Worm (Caenorhabditis elegans): ENCODE results near the gene F10D7.5.

The F10D7.5 gene

DNA sequence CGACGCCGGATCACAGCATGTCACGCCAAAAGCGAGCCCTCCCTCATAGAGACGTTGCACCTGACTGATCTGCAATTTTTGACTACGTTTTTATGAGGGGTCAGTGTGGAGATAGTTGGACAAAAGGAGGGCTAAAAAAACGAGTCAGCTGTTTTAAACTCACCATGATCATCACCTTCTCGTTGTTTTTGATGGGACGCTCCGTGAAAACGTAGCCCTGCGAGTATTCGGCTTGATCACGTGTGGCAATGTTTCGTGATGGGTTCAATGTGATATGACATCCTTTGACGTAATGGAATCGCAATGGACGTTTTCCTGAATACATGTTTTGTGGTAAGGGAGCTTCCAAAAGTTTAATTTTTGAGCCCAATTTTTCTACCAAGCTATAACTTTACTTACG is 6.3 kb downstream of the F10D7.5 start:
- no peak for TF ChIP-seq nhr-6 (tag; optimal IDR thresholded peaks at IDR 0.05)
- peak; percentile 83 for TF ChIP-seq nhr-129 (tag; optimal IDR thresholded peaks at IDR 0.05)

DNA sequence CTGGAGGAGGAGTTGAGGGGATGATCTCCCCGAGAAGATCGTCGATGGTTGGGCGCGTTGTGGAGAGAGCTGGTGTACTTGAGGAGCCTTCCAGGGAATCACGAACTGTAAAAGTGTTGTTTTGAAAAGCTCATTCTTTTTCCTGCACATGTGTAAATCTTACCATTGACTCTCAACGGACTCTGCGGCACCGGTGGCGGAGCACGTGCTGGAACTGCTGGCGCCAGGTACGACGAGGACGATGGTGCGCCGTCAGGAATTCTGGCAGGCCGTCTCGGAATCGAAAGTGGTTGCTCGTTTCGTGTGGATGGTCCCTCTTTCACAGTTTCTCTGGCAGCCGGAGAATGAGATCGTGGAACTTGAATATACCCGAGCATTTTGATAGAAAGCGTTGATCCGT is 7.1 kb downstream of the F10D7.5 start:
- no peak for TF ChIP-seq ama-1 (optimal IDR thresholded peaks at IDR 0.05)
- no peak for TF ChIP-seq gmeb-1 (tag; optimal IDR thresholded peaks at IDR 0.05)
- no peak for TF ChIP-seq sma-3 (GFP tag; optimal IDR thresholded peaks at IDR 0.05)
- TF ChIP-seq elt-3 (tag; optimal IDR thresholded peaks at IDR 0.05): no peak
- TF ChIP-seq ceh-16 (tag; optimal IDR thresholded peaks at IDR 0.05): no peak
- TF ChIP-seq unc-39 (tag; optimal IDR thresholded peaks at IDR 0.05): no peak
- TF ChIP-seq snpc-4 (tag; optimal IDR thresholded peaks at IDR 0.05): no peak
- TF ChIP-seq elt-1 (tag; optimal IDR thresholded peaks at IDR 0.05): no peak

DNA sequence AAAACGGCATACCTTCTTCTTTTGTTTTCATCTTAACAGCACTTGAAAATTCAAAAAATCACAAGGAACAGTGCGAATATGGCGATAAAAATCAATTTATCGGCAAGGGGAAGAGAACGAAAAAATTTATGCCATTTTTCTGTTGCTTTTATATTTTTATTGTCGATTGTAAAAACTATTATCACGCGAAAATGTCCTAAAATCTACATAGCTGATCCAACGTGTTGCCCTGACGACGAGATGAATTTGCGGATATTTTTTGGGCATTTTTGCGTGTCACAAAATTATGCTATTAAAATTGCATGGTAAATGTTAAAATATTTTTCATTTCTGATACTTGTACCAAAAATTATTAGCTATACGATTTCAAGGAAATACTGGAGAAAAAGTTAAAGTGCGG is 9.4 kb downstream of the F10D7.5 start, which contains the start of gene F10D7.4:
F10D7.4 (minus strand) TSS at position 101 of the 400 bp plus-strand sequence.
- TF ChIP-seq aly-2 (tag; optimal IDR thresholded peaks at IDR 0.05): no peak
- no peak for TF ChIP-seq elt-1 (tag; optimal IDR thresholded peaks at IDR 0.05)
- no peak for TF ChIP-seq alr-1 (tag; optimal IDR thresholded peaks at IDR 0.05)
- TF ChIP-seq dmd-4 (tag; optimal IDR thresholded peaks at IDR 0.05): no peak
- no peak for TF ChIP-seq ztf-4 (tag; optimal IDR thresholded peaks at IDR 0.05)
- TF ChIP-seq nhr-237 (tag; optimal IDR thresholded peaks at IDR 0.05): no peak

DNA sequence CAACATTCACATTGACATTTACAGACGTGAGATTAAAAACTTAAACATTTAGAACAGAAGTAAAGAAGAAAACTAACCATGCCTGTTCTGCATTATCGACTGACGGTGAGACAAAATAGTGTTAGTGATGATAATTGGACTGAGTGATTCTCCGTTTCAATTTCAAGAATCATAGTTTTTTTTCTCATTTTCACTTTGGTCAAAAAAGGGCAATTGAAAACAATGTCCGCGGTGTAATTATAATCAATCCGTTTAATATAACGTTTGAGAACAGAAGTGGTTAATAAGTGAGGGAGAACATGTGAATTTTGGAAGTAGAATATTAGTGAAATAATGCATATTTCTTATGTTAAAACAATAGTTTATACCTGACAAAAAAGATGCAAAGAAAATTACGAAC is 11.7 kb downstream of the F10D7.5 start, which contains the start of gene F10D7.10:
F10D7.10 (minus strand) TSS at position 101 of the 400 bp plus-strand sequence.
- TF ChIP-seq nhr-10 (tag; optimal IDR thresholded peaks at IDR 0.05): no peak
- no peak for TF ChIP-seq nhr-23 (tag; optimal IDR thresholded peaks at IDR 0.05)
- no peak for TF ChIP-seq ama-1 (optimal IDR thresholded peaks at IDR 0.05)
- TF ChIP-seq nhr-77 (tag; optimal IDR thresholded peaks at IDR 0.05): no peak

DNA sequence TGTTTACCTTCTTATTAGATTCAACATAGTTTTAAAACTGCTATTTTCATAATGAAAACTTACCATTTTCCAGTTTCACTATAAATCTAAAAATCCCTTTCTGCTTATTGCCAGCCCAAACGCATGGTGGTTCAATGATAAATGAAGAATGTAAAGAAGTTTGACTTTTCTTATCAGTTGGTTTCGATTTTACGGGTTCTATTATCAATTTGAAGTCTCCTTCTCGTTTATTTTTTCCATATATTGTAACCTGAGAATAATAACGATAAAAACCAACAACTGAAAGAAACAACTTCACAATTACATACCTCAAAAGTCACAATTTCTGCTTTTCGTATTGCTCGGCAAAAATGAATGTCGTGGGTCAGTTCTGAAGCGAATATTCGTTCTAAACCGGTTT is 12.4 kb downstream of the F10D7.5 start:
- TF ChIP-seq ama-1 (optimal IDR thresholded peaks at IDR 0.05) (no peak), fos-1 (tag; optimal IDR thresholded peaks at IDR 0.05) (peak; percentile 38)

DNA sequence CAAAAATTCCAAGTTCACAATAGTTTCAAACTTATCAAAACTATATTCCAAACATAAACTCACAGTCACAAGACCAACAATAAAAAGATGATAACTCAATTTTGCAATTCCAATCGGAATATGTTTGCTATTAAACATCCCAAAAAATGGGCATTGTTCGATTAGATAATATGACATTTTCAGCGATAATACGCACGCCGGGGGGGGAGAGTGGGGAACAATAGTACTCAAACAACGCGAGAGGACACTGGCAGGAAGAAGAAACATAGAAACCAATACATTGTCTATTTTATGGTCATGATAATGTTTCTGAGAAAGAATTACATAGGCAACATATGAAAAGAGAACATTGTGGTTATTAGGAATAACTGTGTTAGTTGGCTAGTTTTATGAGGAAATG is 15.5 kb downstream of the F10D7.5 start:
- TF ChIP-seq lin-39 (tag; optimal IDR thresholded peaks at IDR 0.05): no peak
- TF ChIP-seq nhr-6 (tag; optimal IDR thresholded peaks at IDR 0.05): no peak
- no peak for TF ChIP-seq nhr-11 (tag; optimal IDR thresholded peaks at IDR 0.05)
- no peak for TF ChIP-seq ama-1 (optimal IDR thresholded peaks at IDR 0.05)
- TF ChIP-seq dmd-4 (tag; optimal IDR thresholded peaks at IDR 0.05): no peak
- no peak for TF ChIP-seq unc-62 (GFP tag; optimal IDR thresholded peaks at IDR 0.05)
- peak; percentile 16 for TF ChIP-seq fos-1 (tag; optimal IDR thresholded peaks at IDR 0.05)

DNA sequence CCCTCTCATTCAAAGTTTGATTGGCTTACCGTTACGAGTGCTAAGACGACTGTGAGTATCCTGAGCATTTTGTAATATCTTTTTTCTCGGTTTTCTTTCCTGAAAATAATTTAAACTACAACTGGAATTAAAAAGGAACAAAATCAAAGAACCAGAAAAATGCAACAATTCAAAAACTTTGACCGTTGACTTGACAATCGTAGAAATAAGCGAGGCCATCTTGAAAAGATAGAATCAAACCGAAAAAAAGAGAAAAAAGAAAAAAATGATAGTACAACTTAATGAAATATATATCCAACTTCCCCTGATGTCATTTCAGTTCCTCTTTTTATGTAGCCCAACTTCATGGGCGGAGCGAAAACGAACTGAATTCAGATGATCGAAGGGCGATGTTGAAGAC is 16.9 kb downstream of the F10D7.5 start, which contains the start of gene F10D7.3:
F10D7.3 (minus strand) TSS at position 101 of the 400 bp plus-strand sequence.
- no peak for TF ChIP-seq alr-1 (tag; optimal IDR thresholded peaks at IDR 0.05)
- TF ChIP-seq nhr-25 (tag; optimal IDR thresholded peaks at IDR 0.05): no peak
- no peak for TF ChIP-seq skn-1 (tag; optimal IDR thresholded peaks at IDR 0.05)
- TF ChIP-seq lin-11 (tag; optimal IDR thresholded peaks at IDR 0.05): no peak
- no peak for TF ChIP-seq nhr-129 (tag; optimal IDR thresholded peaks at IDR 0.05)
- TF ChIP-seq crh-2 (tag; optimal IDR thresholded peaks at IDR 0.05): no peak
- no peak for TF ChIP-seq blmp-1 (tag; optimal IDR thresholded peaks at IDR 0.05; ENCODE audit: insufficient read depth)
- TF ChIP-seq unc-55 (GFP tag; optimal IDR thresholded peaks at IDR 0.05): no peak
- TF ChIP-seq lin-39 (tag; optimal IDR thresholded peaks at IDR 0.05): no peak
- no peak for TF ChIP-seq ama-1 (optimal IDR thresholded peaks at IDR 0.05)

DNA sequence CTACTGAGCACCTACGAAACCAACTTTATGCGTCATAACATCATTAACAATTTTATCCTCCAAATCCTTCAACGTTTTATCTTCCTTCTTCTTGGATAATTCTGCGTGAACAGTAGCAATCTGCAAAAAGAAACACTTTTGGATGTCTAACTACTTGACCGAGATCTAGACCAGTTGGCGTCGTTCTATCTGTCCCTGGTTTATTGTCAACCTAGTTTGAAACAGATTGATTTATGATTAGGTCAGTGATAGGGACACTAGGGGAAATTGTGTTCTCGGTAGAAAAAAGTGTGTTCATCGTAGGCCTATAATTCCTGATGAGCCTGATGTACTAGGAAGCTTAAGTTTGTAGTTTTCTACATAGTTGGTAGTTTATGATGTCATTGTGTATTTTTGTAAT is 17.5 kb downstream of the F10D7.5 start:
- TF ChIP-seq sma-9 (GFP tag; optimal IDR thresholded peaks at IDR 0.05) (peak; percentile 44), sma-9 (tag; optimal IDR thresholded peaks at IDR 0.05) (no peak), skn-1 (tag; optimal IDR thresholded peaks at IDR 0.05) (no peak), dmd-4 (tag; optimal IDR thresholded peaks at IDR 0.05) (no peak), elt-1 (tag; optimal IDR thresholded peaks at IDR 0.05) (no peak), sma-3 (GFP tag; optimal IDR thresholded peaks at IDR 0.05) (peak; percentile 53), C34F6.9 (tag; optimal IDR thresholded peaks at IDR 0.05) (no peak)

Data from whole organism, L2 larva.